Fruit fly (Drosophila melanogaster): ENCODE results near the gene CG13796.
"Not testable (repeated sequence)": the region's sequence is repeated elsewhere in the genome, so short reads cannot be mapped to it uniquely, and the experiment has no call there.

CG13796 gene

dm6 chr2L:7732570-7732969 lies at the start of gene CG13796:
CG13796 (minus strand) TSS chr2L:7732670.
- not testable (repeated sequence) for TF ChIP-seq CG14711 (tag; optimal IDR thresholded peaks at IDR 0.05); cnc (optimal IDR thresholded peaks at IDR 0.05); CG33017 (tag; optimal IDR thresholded peaks at IDR 0.05)

dm6 chr2L:7781165-7781564 lies 48.7 kb upstream of the CG13796 start, which contains the start of gene CG7164:
CG7164 (plus strand) TSS chr2L:7781465.
- TF ChIP-seq CG1620 (GFP tag; optimal IDR thresholded peaks at IDR 0.05) (no peak), Mnt (GFP tag; optimal IDR thresholded peaks at IDR 0.05) (no peak), CG12768 (GFP tag; optimal IDR thresholded peaks at IDR 0.05) (no peak), cic (GFP tag; optimal IDR thresholded peaks at IDR 0.05) (no peak), CG14711 (tag; optimal IDR thresholded peaks at IDR 0.05) (no peak), Hr96 (GFP tag; optimal IDR thresholded peaks at IDR 0.05) (no peak), toe (GFP tag; optimal IDR thresholded peaks at IDR 0.05) (no peak), CG5204 (GFP tag; optimal IDR thresholded peaks at IDR 0.05) (no peak), CG7045 (GFP tag; optimal IDR thresholded peaks at IDR 0.05) (no peak), CG33017 (tag; optimal IDR thresholded peaks at IDR 0.05) (no peak), CG11617 (GFP tag; optimal IDR thresholded peaks at IDR 0.05) (no peak), kay (GFP tag; ENCODE audit: borderline replicate concordance) (no peak), pad (GFP tag; optimal IDR thresholded peaks at IDR 0.05) (no peak), ovo (GFP tag; optimal IDR thresholded peaks at IDR 0.05) (no peak)

- TF ChIP-seq Crg-1 (GFP tag; optimal IDR thresholded peaks at IDR 0.05) (no peak), kay (GFP tag; ENCODE audit: borderline replicate concordance) (peak; percentile 41), cic (GFP tag; optimal IDR thresholded peaks at IDR 0.05) (peak; percentile 28)
Observed at dm6 chr2L:7779785-7780184, 47.3 kb upstream of the CG13796 start, which contains the start of gene Uro. Uro (plus strand) TSS chr2L:7780085.

- TF ChIP-seq Mnt (GFP tag; optimal IDR thresholded peaks at IDR 0.05): no peak
- no peak for TF ChIP-seq Hr96 (GFP tag; optimal IDR thresholded peaks at IDR 0.05)
- TF ChIP-seq CG7101 (tag; optimal IDR thresholded peaks at IDR 0.05): no peak
- no peak for TF ChIP-seq Crg-1 (GFP tag; optimal IDR thresholded peaks at IDR 0.05)
- TF ChIP-seq cnc (optimal IDR thresholded peaks at IDR 0.05): no peak
- no peak for TF ChIP-seq Clk (GFP tag; optimal IDR thresholded peaks at IDR 0.05)
- no peak for TF ChIP-seq CG14711 (tag; optimal IDR thresholded peaks at IDR 0.05)
- TF ChIP-seq CG12768 (GFP tag; optimal IDR thresholded peaks at IDR 0.05): no peak
- no peak for TF ChIP-seq toe (GFP tag; optimal IDR thresholded peaks at IDR 0.05)
- TF ChIP-seq CG11617 (GFP tag; optimal IDR thresholded peaks at IDR 0.05): no peak
- no peak for TF ChIP-seq pad (GFP tag; optimal IDR thresholded peaks at IDR 0.05)
- no peak for TF ChIP-seq CG5204 (GFP tag; optimal IDR thresholded peaks at IDR 0.05)
- TF ChIP-seq bab1 (GFP tag; optimal IDR thresholded peaks at IDR 0.05): no peak
- TF ChIP-seq kay (GFP tag; ENCODE audit: borderline replicate concordance): no peak
- no peak for TF ChIP-seq CG7045 (GFP tag; optimal IDR thresholded peaks at IDR 0.05)
- no peak for TF ChIP-seq CG33017 (tag; optimal IDR thresholded peaks at IDR 0.05)
- TF ChIP-seq tj (GFP tag; optimal IDR thresholded peaks at IDR 0.05): no peak
- no peak for TF ChIP-seq cic (GFP tag; optimal IDR thresholded peaks at IDR 0.05)
- no peak for TF ChIP-seq ovo (GFP tag; optimal IDR thresholded peaks at IDR 0.05)
Observed at dm6 chr2L:7777979-7778692, 45.7 kb upstream of the CG13796 start, which contains the start of gene CG7179. CG7179 (minus strand) TSS chr2L:7778029.

- TF ChIP-seq cnc (optimal IDR thresholded peaks at IDR 0.05) (no peak), CG5204 (GFP tag; optimal IDR thresholded peaks at IDR 0.05) (no peak), Mnt (GFP tag; optimal IDR thresholded peaks at IDR 0.05) (no peak), ovo (GFP tag; optimal IDR thresholded peaks at IDR 0.05) (no peak), toe (GFP tag; optimal IDR thresholded peaks at IDR 0.05) (no peak), cic (GFP tag; optimal IDR thresholded peaks at IDR 0.05) (peak; percentile 65), CG33017 (tag; optimal IDR thresholded peaks at IDR 0.05) (no peak), pad (GFP tag; optimal IDR thresholded peaks at IDR 0.05) (no peak), CG7045 (GFP tag; optimal IDR thresholded peaks at IDR 0.05) (peak; percentile 53), CG11617 (GFP tag; optimal IDR thresholded peaks at IDR 0.05) (no peak), CG7101 (tag; optimal IDR thresholded peaks at IDR 0.05) (peak; percentile 0), CG12768 (GFP tag; optimal IDR thresholded peaks at IDR 0.05) (no peak), bab1 (GFP tag; optimal IDR thresholded peaks at IDR 0.05) (no peak), tj (GFP tag; optimal IDR thresholded peaks at IDR 0.05) (no peak)
Observed at dm6 chr2L:7775260-7775659, 42.8 kb upstream of the CG13796 start.

dm6 chr2L:7771891-7772290 lies 39.4 kb upstream of the CG13796 start:
- TF ChIP-seq CG14711 (tag; optimal IDR thresholded peaks at IDR 0.05) (no peak), cic (GFP tag; optimal IDR thresholded peaks at IDR 0.05) (no peak), CG33017 (tag; optimal IDR thresholded peaks at IDR 0.05) (no peak), toe (GFP tag; optimal IDR thresholded peaks at IDR 0.05) (no peak), Crg-1 (GFP tag; optimal IDR thresholded peaks at IDR 0.05) (no peak), tj (GFP tag; optimal IDR thresholded peaks at IDR 0.05) (no peak), CG7101 (tag; optimal IDR thresholded peaks at IDR 0.05) (no peak), Clk (GFP tag; optimal IDR thresholded peaks at IDR 0.05) (no peak), cnc (optimal IDR thresholded peaks at IDR 0.05) (no peak), ovo (GFP tag; optimal IDR thresholded peaks at IDR 0.05) (no peak), CG11617 (GFP tag; optimal IDR thresholded peaks at IDR 0.05) (no peak), pad (GFP tag; optimal IDR thresholded peaks at IDR 0.05) (no peak), CG7045 (GFP tag; optimal IDR thresholded peaks at IDR 0.05) (no peak)

Measured in whole organism, adult.